Worm (Caenorhabditis elegans) whole organism, young adult: ENCODE results near the gene ttbk-5.

Experiments used
- B0261.1 ChIP-seq: sonication (generic microtip); optimal IDR thresholded peaks from 2 replicates; lab custom pipeline; 2016; ENCODE audit warnings: mild to moderate bottlenecking, missing genetic modification characterization, moderate library complexity, missing compliant biosample characterization
- C06A6.2 ChIP-seq: fragments of 200-800 bp; sonication (Bioruptor generic); conservative IDR thresholded peaks from 2 replicates; pipeline ENCODE4 v1.3.6; 2022; ENCODE audit warnings: missing genetic modification characterization, missing compliant biosample characterization
- C17E4.6 ChIP-seq: fragments of 200-800 bp; sonication (Bioruptor generic); IDR thresholded peaks from 2 replicates; pipeline ENCODE4 v1.3.6; 2022; ENCODE audit warnings: missing genetic modification reagents, missing genetic modification characterization, missing compliant biosample characterization
- F10E7.11 ChIP-seq: sonication (generic microtip); optimal IDR thresholded peaks from 2 replicates; lab custom pipeline; 2017; ENCODE audit warnings: mild to moderate bottlenecking, missing genetic modification characterization, moderate library complexity, missing compliant biosample characterization
- F49E8.2 ChIP-seq: sonication (generic microtip); optimal IDR thresholded peaks from 3 replicates; lab custom pipeline; 2017; ENCODE audit warnings: missing genetic modification characterization, mild to moderate bottlenecking, missing compliant biosample characterization, antibody characterized with exemption, moderate library complexity; ENCODE audit not compliant: insufficient read depth
- F52B5.7 ChIP-seq: sonication (generic microtip); optimal IDR thresholded peaks from 2 replicates; lab custom pipeline; 2016; ENCODE audit warnings: mild to moderate bottlenecking, missing genetic modification characterization, missing compliant biosample characterization
- F57A8.1 ChIP-seq: fragments of 200-800 bp; sonication (Bioruptor generic); optimal IDR thresholded peaks from 2 replicates; lab custom pipeline; 2018; ENCODE audit warnings: mild to moderate bottlenecking, missing genetic modification characterization, moderate library complexity, missing compliant biosample characterization
- F57C9.4 ChIP-seq: sonication (generic microtip); optimal IDR thresholded peaks from 2 replicates; lab custom pipeline; 2017; ENCODE audit warnings: mild to moderate bottlenecking, missing genetic modification characterization, missing compliant biosample characterization
- T07F8.4 ChIP-seq: sonication (generic microtip); optimal IDR thresholded peaks from 2 replicates; lab custom pipeline; 2016; ENCODE audit warnings: mild to moderate bottlenecking, missing genetic modification characterization, moderate library complexity, missing compliant biosample characterization
- T26A5.8 ChIP-seq: sonication (generic microtip); optimal IDR thresholded peaks from 2 replicates; lab custom pipeline; 2016; ENCODE audit warnings: missing genetic modification characterization, missing compliant biosample characterization
- Y53F4B.3 ChIP-seq: fragments of 200-800 bp; sonication (Bioruptor generic); IDR thresholded peaks from 2 replicates; pipeline ENCODE4 v1.3.6; 2022; ENCODE audit warnings: missing genetic modification reagents, missing genetic modification characterization, missing compliant biosample characterization
- ama-1 ChIP-seq, 3 experiments: fragments of 150-350 bp in 1 of 3; sonication (generic microtip) in 2 of 3; optimal IDR thresholded peaks; 2 replicates each; lab custom pipeline; 2014 to 2018; ENCODE audit warnings: missing biosample characterization in 2 of 3, missing genetic modification characterization in 2 of 3, missing genetic modification reagents in 2 of 3
- ceh-100 ChIP-seq: fragments of 200-800 bp; sonication (Bioruptor generic); IDR thresholded peaks from 2 replicates; pipeline ENCODE4 v1.3.6; 2022; ENCODE audit warnings: missing genetic modification reagents, missing genetic modification characterization, missing compliant biosample characterization
- ceh-58 ChIP-seq: fragments of 200-800 bp; sonication (Bioruptor generic); IDR thresholded peaks from 2 replicates; pipeline ENCODE4 v1.3.6; 2022; ENCODE audit warnings: missing genetic modification characterization, missing compliant biosample characterization
- ceh-91 ChIP-seq: fragments of 200-800 bp; sonication (Bioruptor generic); IDR thresholded peaks from 2 replicates; pipeline ENCODE4 v1.3.6; 2022; ENCODE audit warnings: missing genetic modification reagents, missing genetic modification characterization, missing compliant biosample characterization
- chd-7 ChIP-seq: sonication (generic microtip); optimal IDR thresholded peaks from 2 replicates; lab custom pipeline; 2016; ENCODE audit warnings: mild to moderate bottlenecking, missing genetic modification characterization, moderate library complexity, missing compliant biosample characterization
- dox-1 ChIP-seq: fragments of 200-800 bp; sonication (Bioruptor generic); IDR thresholded peaks from 2 replicates; pipeline ENCODE4 v1.3.6; 2022; ENCODE audit warnings: missing genetic modification reagents, missing genetic modification characterization, missing compliant biosample characterization
- dpl-1 ChIP-seq: fragments of 150-350 bp; optimal IDR thresholded peaks from 2 replicates; lab custom pipeline; 2014; ENCODE audit warnings: missing biosample characterization, missing genetic modification reagents, missing genetic modification characterization
- gei-17 ChIP-seq: fragments of 200-800 bp; sonication (Bioruptor generic); optimal IDR thresholded peaks from 2 replicates; lab custom pipeline; 2018; ENCODE audit warnings: mild to moderate bottlenecking, missing genetic modification characterization, missing compliant biosample characterization
- hlh-12 ChIP-seq: sonication (generic microtip); optimal IDR thresholded peaks from 2 replicates; lab custom pipeline; 2016; ENCODE audit warnings: missing genetic modification characterization, missing compliant biosample characterization
- hlh-26 ChIP-seq: fragments of 200-800 bp; sonication (Bioruptor generic); conservative IDR thresholded peaks from 2 replicates; pipeline ENCODE4 v1.3.6; 2022; ENCODE audit warnings: missing genetic modification reagents, missing genetic modification characterization, missing compliant biosample characterization
- hrde-1 ChIP-seq: sonication (generic microtip); optimal IDR thresholded peaks from 2 replicates; lab custom pipeline; 2016; ENCODE audit warnings: missing genetic modification characterization, mild to moderate bottlenecking, missing compliant biosample characterization, moderate library complexity, missing genotype, missing genetic modification reagents, borderline replicate concordance
- hsf-1 ChIP-seq: fragments of 200-800 bp; sonication (Bioruptor generic); IDR thresholded peaks from 2 replicates; pipeline ENCODE4 v1.3.6; 2022; ENCODE audit warnings: missing genetic modification reagents, missing genetic modification characterization, missing compliant biosample characterization
- lsl-1 ChIP-seq: fragments of 200-800 bp; sonication (Bioruptor generic); optimal IDR thresholded peaks from 2 replicates; lab custom pipeline; 2018; ENCODE audit warnings: mild to moderate bottlenecking, missing genetic modification characterization, moderate library complexity, missing compliant biosample characterization
- madf-10 ChIP-seq: sonication (generic microtip); optimal IDR thresholded peaks from 2 replicates; lab custom pipeline; 2016; ENCODE audit warnings: mild to moderate bottlenecking, missing genetic modification characterization, missing compliant biosample characterization
- mcd-1 ChIP-seq: fragments of 200-800 bp; sonication (Bioruptor generic); IDR thresholded peaks from 2 replicates; pipeline ENCODE4 v1.3.6; 2022; ENCODE audit warnings: missing genetic modification reagents, missing genetic modification characterization, missing compliant biosample characterization
- mel-28 ChIP-seq: sonication (generic microtip); optimal IDR thresholded peaks from 2 replicates; lab custom pipeline; 2016; ENCODE audit warnings: borderline replicate concordance, mild to moderate bottlenecking, missing genetic modification characterization, missing compliant biosample characterization
- nfya-2 ChIP-seq: fragments of 200-800 bp; sonication (Bioruptor generic); IDR thresholded peaks from 2 replicates; pipeline ENCODE4 v1.3.6; 2022; ENCODE audit warnings: missing genetic modification reagents, missing genetic modification characterization, missing compliant biosample characterization
- nhr-120 ChIP-seq: fragments of 200-800 bp; sonication (Bioruptor generic); IDR thresholded peaks from 2 replicates; pipeline ENCODE4 v1.3.6; 2022; ENCODE audit warnings: missing genetic modification characterization, missing compliant biosample characterization
- nhr-90 ChIP-seq: sonication (generic microtip); optimal IDR thresholded peaks from 2 replicates; lab custom pipeline; 2016; ENCODE audit warnings: missing genotype, mild to moderate bottlenecking, missing genetic modification characterization, missing compliant biosample characterization
- rec-8 ChIP-seq, 2 experiments: sonication (generic microtip); optimal IDR thresholded peaks; 2 replicates each; lab custom pipeline; 2016; ENCODE audit warnings: mild to moderate bottlenecking in 2 of 2, missing genetic modification characterization in 2 of 2, missing genetic modification reagents in 2 of 2, missing genotype in 2 of 2, missing biosample characterization in 1 of 2, missing compliant biosample characterization in 1 of 2, moderate library complexity in 1 of 2
- sea-2 ChIP-seq: fragments of 200-800 bp; sonication (Bioruptor generic); IDR thresholded peaks from 2 replicates; pipeline ENCODE4 v1.3.6; 2022; ENCODE audit warnings: missing genetic modification characterization, missing compliant biosample characterization
- snpc-1.3 ChIP-seq: sonication (generic microtip); optimal IDR thresholded peaks from 2 replicates; lab custom pipeline; 2017; ENCODE audit warnings: missing genetic modification characterization, mild to moderate bottlenecking, missing compliant biosample characterization, antibody characterized with exemption, moderate library complexity, missing genotype, missing genetic modification reagents; ENCODE audit not compliant: insufficient read depth
- snpc-3.4 ChIP-seq: sonication (generic microtip); optimal IDR thresholded peaks from 2 replicates; lab custom pipeline; 2017; ENCODE audit warnings: missing genetic modification characterization, mild to moderate bottlenecking, missing compliant biosample characterization, antibody characterized with exemption, moderate library complexity, missing genotype, missing genetic modification reagents
- unc-130 ChIP-seq: sonication (generic microtip); optimal IDR thresholded peaks from 2 replicates; lab custom pipeline; 2016; ENCODE audit warnings: missing genetic modification reagents, missing genetic modification characterization, missing compliant biosample characterization
- unc-62 ChIP-seq: fragments of 150-350 bp; optimal IDR thresholded peaks from 2 replicates; lab custom pipeline; 2014; ENCODE audit warnings: missing biosample characterization, missing genetic modification reagents, missing genetic modification characterization
- zfh-2 ChIP-seq: fragments of 200-800 bp; sonication (Bioruptor generic); conservative IDR thresholded peaks from 2 replicates; pipeline ENCODE4 v1.3.6; 2022; ENCODE audit warnings: missing genetic modification reagents, missing genetic modification characterization, missing compliant biosample characterization
- zim-3 ChIP-seq: sonication (generic microtip); optimal IDR thresholded peaks from 2 replicates; lab custom pipeline; 2017; ENCODE audit warnings: mild to moderate bottlenecking, missing genetic modification characterization, moderate library complexity, missing compliant biosample characterization
- ztf-18 ChIP-seq: sonication (generic microtip); optimal IDR thresholded peaks from 2 replicates; lab custom pipeline; 2016; ENCODE audit warnings: missing genotype, mild to moderate bottlenecking, missing genetic modification characterization, missing compliant biosample characterization
- ztf-22 ChIP-seq: fragments of 200-800 bp; sonication (Bioruptor generic); optimal IDR thresholded peaks from 2 replicates; lab custom pipeline; 2018; ENCODE audit warnings: mild to moderate bottlenecking, missing genetic modification characterization, moderate library complexity, missing compliant biosample characterization
- ztf-25 ChIP-seq: fragments of 200-800 bp; sonication (Bioruptor generic); IDR thresholded peaks from 2 replicates; pipeline ENCODE4 v1.3.6; 2022; ENCODE audit warnings: missing genetic modification reagents, missing genetic modification characterization, missing compliant biosample characterization
- ztf-3 ChIP-seq: fragments of 200-800 bp; sonication (Bioruptor generic); optimal IDR thresholded peaks from 2 replicates; lab custom pipeline; 2018; ENCODE audit warnings: mild to moderate bottlenecking, missing genetic modification characterization, missing compliant biosample characterization

ttbk-5 gene

DNA sequence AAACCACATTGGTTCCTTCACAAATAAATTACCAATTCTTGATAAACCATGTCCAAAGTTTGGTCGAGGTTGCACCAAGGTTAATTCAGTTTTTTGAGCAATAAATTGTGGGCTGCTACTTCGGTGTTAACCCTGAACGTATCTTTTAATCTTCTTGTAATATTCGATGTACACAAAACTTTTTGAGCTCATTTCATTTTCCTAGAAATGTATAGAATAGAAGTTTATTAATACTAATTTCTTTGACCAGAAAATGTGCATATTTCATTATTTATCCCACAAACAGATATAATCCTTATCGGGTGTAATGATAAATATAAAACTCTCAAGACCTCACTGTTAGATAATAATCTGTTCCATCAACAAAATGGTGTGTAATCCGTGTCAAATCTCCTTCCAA, 26.5 kb upstream of the ttbk-5 start:
- TF ChIP-seq F49E8.2 (tag; lab: Kevin White, UChicago) (no peak), dox-1 (GFP tag; lab: Robert Waterston, UW) (no peak)

DNA sequence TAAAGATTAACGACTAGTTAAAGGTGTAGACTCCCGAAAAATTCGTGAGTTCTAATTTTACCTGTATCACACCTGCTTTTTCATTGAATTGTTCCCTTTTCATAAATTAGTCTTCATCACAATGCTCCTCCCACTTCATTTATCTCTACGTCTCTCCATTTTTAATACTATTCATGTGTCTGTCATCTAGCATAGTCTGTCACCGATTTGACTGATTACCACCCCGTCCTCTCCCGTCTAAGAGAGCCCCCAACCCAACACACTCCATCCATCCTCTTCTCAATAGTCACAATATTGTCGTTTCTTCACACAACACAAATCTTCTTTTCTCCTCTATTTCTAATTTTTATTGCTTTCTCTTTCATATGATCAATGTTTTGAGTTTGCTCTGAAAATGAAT, 25.3 kb upstream of the ttbk-5 start:
- TF ChIP-seq sea-2 (GFP tag; lab: Robert Waterston, UW) (no peak), nhr-90 (tag; lab: Kevin White, UChicago) (no peak), hsf-1 (GFP tag; lab: Robert Waterston, UW) (no peak), F49E8.2 (tag; lab: Kevin White, UChicago) (no peak), mel-28 (tag; lab: Kevin White, UChicago) (no peak), gei-17 (GFP tag; lab: Kevin White, UChicago) (no peak), C17E4.6 (GFP tag; lab: Robert Waterston, UW) (no peak), dpl-1 (GFP tag; lab: Kevin White, UChicago) (no peak), T26A5.8 (tag; lab: Kevin White, UChicago) (no peak), lsl-1 (GFP tag; lab: Kevin White, UChicago) (no peak), unc-62 (no peak)
- TF ChIP-seq, all 124 proteins: peak for 0

DNA sequence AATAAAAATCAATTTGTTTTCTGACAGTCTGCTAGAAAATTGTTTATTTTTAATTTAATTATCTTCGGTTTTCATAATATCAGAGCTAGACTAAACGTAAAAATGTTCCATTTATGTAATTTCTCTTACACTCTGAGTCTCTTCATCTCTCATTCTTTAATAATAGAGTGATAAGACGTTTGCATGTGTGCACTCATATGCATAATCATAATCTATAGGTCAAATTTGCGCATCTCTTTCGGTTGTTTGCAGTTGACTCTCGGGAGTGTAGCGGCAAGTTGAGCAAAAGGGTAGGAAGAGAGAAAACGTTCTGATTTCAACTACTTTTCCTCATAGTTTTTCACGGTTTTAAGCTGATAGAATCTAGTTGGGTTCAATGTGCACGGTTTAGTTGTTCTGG, 24.0 kb upstream of the ttbk-5 start:
- TF ChIP-seq nfya-2 (GFP tag; lab: Robert Waterston, UW) (no peak), Y53F4B.3 (GFP tag; lab: Robert Waterston, UW) (no peak), nhr-120 (no peak), madf-10 (no peak), chd-7 (tag; lab: Kevin White, UChicago) (no peak), ceh-58 (GFP tag; lab: Robert Waterston, UW) (no peak), F57A8.1 (GFP tag; lab: Kevin White, UChicago) (no peak), ama-1 (optimal IDR thresholded peaks at IDR 0.05; lab: Kevin White, UChicago) (no peak), ama-1 (GFP tag; optimal IDR thresholded peaks at IDR 0.05; lab: Kevin White, UChicago) (no peak), mel-28 (tag; lab: Kevin White, UChicago) (no peak), rec-8 (tag; optimal IDR thresholded peaks at IDR 0.05; lab: Kevin White, UChicago) (no peak), unc-62 (no peak), F10E7.11 (tag; lab: Kevin White, UChicago) (no peak), ztf-18 (tag; lab: Kevin White, UChicago) (no peak), ztf-22 (GFP tag; lab: Kevin White, UChicago) (no peak), ceh-100 (no peak)

DNA sequence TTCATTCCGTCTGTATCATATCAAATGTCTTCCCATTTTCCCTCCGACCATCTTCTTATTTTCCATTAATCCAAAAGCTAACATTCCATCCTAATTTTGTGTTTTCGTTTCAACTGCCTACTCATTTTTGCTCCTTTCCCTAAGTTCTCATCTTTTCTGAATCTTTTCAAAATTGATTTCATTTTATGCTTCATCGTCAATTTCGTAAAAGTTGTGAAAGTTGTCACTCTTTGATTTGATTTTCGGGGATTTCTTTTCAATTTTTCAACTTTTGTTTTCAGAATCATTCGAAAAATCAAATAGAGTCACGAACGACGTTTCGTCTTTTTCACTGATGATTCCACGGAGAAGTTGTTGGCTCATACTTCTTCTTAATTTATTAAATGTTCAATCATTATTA, 22.9 kb upstream of the ttbk-5 start, which contains the start of gene cwn-2:
Gene cwn-2 (plus strand): TSS at position 276 of the 400 bp plus-strand sequence.
- TF ChIP-seq zfh-2 (GFP tag; lab: Robert Waterston, UW) (no peak), ceh-100 (no peak), ceh-91 (no peak), C06A6.2 (GFP tag; lab: Robert Waterston, UW) (no peak), snpc-1.3 (no peak)

DNA sequence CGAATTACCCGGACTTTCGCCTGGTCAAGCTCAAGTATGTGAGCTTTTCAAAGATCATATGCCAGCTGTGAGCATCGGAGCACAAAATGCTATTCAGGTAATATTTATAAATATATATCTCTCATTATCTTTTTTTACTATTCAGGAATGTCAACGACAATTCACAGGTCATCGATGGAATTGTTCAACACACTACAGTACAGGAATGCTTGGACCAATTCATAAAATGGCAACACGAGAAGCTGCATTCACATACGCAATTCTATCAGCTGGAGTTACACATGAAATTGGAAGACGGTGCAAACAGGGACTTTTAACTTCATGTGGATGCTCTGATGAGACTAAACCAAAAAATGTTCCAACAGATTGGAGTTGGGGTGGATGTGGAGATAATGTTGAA, 22.2 kb upstream of the ttbk-5 start:
- no peak for TF ChIP-seq ztf-22 (GFP tag; lab: Kevin White, UChicago)
- TF ChIP-seq F57C9.4 (tag; lab: Kevin White, UChicago), result no peak
- no peak for TF ChIP-seq F52B5.7
- no peak for TF ChIP-seq B0261.1 (tag; lab: Kevin White, UChicago)
- TF ChIP-seq ztf-3 (GFP tag; lab: Kevin White, UChicago), result no peak
- TF ChIP-seq hrde-1, result no peak
- no peak for TF ChIP-seq ceh-58 (GFP tag; lab: Robert Waterston, UW)
- TF ChIP-seq zim-3, result no peak
- TF ChIP-seq snpc-3.4, result no peak
- no peak for TF ChIP-seq hlh-12 (tag; lab: Kevin White, UChicago)
- TF ChIP-seq hlh-26 (GFP tag; lab: Robert Waterston, UW), result no peak
- TF ChIP-seq unc-130, result no peak
- TF ChIP-seq T07F8.4 (tag; lab: Kevin White, UChicago), result no peak
- TF ChIP-seq ztf-25, result no peak
- no peak for TF ChIP-seq mcd-1 (GFP tag; lab: Robert Waterston, UW)
